Worm (Caenorhabditis elegans) whole organism, early embryonic: ENCODE measurements around the gene R04B5.11.

Experiments used
- B0310.2 ChIP-seq: sonication (generic microtip); optimal IDR thresholded peaks from 2 replicates; lab custom pipeline; 2016; ENCODE audit warnings: mild to moderate bottlenecking, missing genetic modification characterization, missing compliant biosample characterization
- F13C5.2 ChIP-seq: sonication (generic microtip); optimal IDR thresholded peaks from 2 replicates; lab custom pipeline; 2017; ENCODE audit warnings: mild to moderate bottlenecking, missing genetic modification characterization, inconsistent platforms, missing compliant biosample characterization
- aly-1 ChIP-seq: sonication (generic microtip); optimal IDR thresholded peaks from 2 replicates; lab custom pipeline; 2016; ENCODE audit warnings: missing genetic modification characterization, missing compliant biosample characterization
- ama-1 ChIP-seq: fragments of 150-350 bp; optimal IDR thresholded peaks from 2 replicates; lab custom pipeline; 2014
- ceh-13 ChIP-seq: fragments of 200-800 bp; sonication (Bioruptor generic); optimal IDR thresholded peaks from 2 replicates; lab custom pipeline; 2018; ENCODE audit warnings: mild to moderate bottlenecking, missing genetic modification characterization, missing compliant biosample characterization
- ceh-36 ChIP-seq: sonication (generic microtip); optimal IDR thresholded peaks from 2 replicates; lab custom pipeline; 2016; ENCODE audit warnings: missing genetic modification characterization, inconsistent platforms, missing compliant biosample characterization
- ets-7 ChIP-seq: sonication (generic microtip); optimal IDR thresholded peaks from 2 replicates; lab custom pipeline; 2016; ENCODE audit warnings: missing genotype, missing genetic modification characterization, missing compliant biosample characterization
- flt-1 ChIP-seq: fragments of 200-800 bp; sonication (Bioruptor generic); IDR thresholded peaks from 2 replicates; pipeline ENCODE4 v1.3.6; 2022; ENCODE audit warnings: missing genetic modification characterization, missing compliant biosample characterization
- hmbx-1 ChIP-seq: sonication (generic microtip); optimal IDR thresholded peaks from 2 replicates; lab custom pipeline; 2016; ENCODE audit warnings: mild to moderate bottlenecking, missing genetic modification characterization, missing compliant biosample characterization
- hmg-4 ChIP-seq: fragments of 200-800 bp; sonication (Bioruptor generic); optimal IDR thresholded peaks from 2 replicates; lab custom pipeline; 2018; ENCODE audit warnings: mild to moderate bottlenecking, missing genetic modification characterization, missing compliant biosample characterization
- hnd-1 ChIP-seq: sonication (generic microtip); optimal IDR thresholded peaks from 2 replicates; lab custom pipeline; 2016; ENCODE audit warnings: missing genetic modification characterization, missing compliant biosample characterization
- pes-1 ChIP-seq: fragments of 200-800 bp; sonication (Bioruptor generic); IDR thresholded peaks from 2 replicates; pipeline ENCODE4 v1.3.6; 2022; ENCODE audit warnings: missing genetic modification reagents, missing genetic modification characterization, missing compliant biosample characterization
- scrt-1 ChIP-seq: fragments of 200-800 bp; sonication (Bioruptor generic); IDR thresholded peaks from 2 replicates; pipeline ENCODE4 v1.3.6; 2022; ENCODE audit warnings: missing genetic modification characterization, missing compliant biosample characterization
- sea-1 ChIP-seq: fragments of 200-800 bp; sonication (Bioruptor generic); conservative IDR thresholded peaks from 2 replicates; pipeline ENCODE4 v1.3.6; 2022; ENCODE audit warnings: missing genetic modification characterization, missing compliant biosample characterization
- tbx-11 ChIP-seq: fragments of 200-800 bp; sonication (Bioruptor generic); IDR thresholded peaks from 2 replicates; pipeline ENCODE4 v1.3.6; 2022; ENCODE audit warnings: missing genetic modification characterization, missing compliant biosample characterization
- tbx-37 ChIP-seq: fragments of 200-800 bp; sonication (Bioruptor generic); conservative IDR thresholded peaks from 2 replicates; pipeline ENCODE4 v1.3.6; 2022; ENCODE audit warnings: missing genetic modification reagents, missing genetic modification characterization, missing compliant biosample characterization
- tra-4 ChIP-seq: sonication (generic microtip); optimal IDR thresholded peaks from 2 replicates; lab custom pipeline; 2017; ENCODE audit warnings: missing genetic modification characterization, missing compliant biosample characterization

Gene R04B5.11

DNA sequence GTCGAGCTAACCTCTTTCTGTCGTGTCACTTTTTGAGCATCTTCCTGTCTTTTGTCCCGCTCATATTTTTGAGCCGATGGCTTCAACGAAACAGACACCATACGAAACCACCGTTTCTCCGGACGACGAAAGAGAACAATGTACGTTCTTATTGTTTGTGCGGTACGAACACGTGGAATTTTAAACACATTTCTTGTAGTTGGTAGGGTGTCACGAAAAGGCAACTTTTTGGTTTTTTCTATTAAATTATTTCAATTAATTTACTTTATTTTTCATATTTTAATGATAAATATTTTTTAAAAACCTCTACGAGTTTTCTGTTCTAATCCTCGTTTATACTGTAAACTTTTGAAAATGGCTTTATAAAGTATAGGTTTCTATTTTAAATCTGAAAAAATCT is at the start of gene R04B5.11:
R04B5.11 (minus strand) TSS at position 101 of the 400 bp plus-strand sequence.
- TF ChIP-seq flt-1 (GFP tag; lab: Robert Waterston, UW): no peak
- TF ChIP-seq tbx-11: no peak
- no peak for TF ChIP-seq ceh-13 (GFP tag; lab: Kevin White, UChicago)
- no peak for TF ChIP-seq ceh-36
- TF ChIP-seq aly-1 (tag; lab: Kevin White, UChicago): no peak
- no peak for TF ChIP-seq scrt-1

DNA sequence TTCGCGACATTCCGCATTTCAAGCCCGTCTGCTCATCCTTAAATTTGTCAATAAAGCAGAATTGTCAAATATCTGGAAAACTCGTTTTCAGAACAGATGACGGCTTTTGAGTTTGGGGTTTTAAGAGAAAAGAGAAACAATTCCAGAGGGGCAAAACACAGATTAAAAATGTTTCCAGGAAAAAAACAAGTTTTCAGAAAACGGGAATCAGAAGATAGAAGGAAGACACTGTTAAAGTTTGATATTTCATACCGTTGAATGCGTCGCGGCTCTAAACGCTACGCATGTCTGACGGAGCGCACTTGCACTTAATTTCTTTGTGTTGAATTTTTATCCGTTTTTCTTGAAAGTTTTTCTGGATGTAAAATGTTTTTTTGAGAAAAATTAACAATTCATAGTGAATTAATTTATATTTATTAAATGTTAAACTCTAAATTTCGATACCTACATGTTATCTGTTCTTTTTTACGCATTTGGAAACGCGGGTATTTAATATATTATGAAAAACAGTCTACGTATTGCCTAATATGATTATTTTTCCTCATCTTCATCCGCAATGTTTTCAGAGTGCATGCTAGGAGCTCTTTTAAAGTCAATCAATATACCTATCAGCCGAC is 43.1 kb upstream of the R04B5.11 start, which contains the start of the genes C08B6.18, wdr-20 and C08B6.8:
C08B6.18 (minus strand) TSS at position 51 of the 617 bp plus-strand sequence.
wdr-20 (minus strand) TSS at position 82 of the 617 bp plus-strand sequence.
C08B6.8 (plus strand) TSS at position 567 of the 617 bp plus-strand sequence.
- TF ChIP-seq ceh-13 (GFP tag; lab: Kevin White, UChicago) (no peak), ceh-36 (no peak), hmg-4 (GFP tag; lab: Kevin White, UChicago) (no peak), F13C5.2 (tag; lab: Kevin White, UChicago) (no peak), ets-7 (tag; lab: Kevin White, UChicago) (no peak), aly-1 (tag; lab: Kevin White, UChicago) (no peak), tra-4 (tag; lab: Kevin White, UChicago) (no peak), flt-1 (GFP tag; lab: Robert Waterston, UW) (no peak), tbx-37 (GFP tag; lab: Robert Waterston, UW) (no peak), hmbx-1 (no peak), B0310.2 (tag; lab: Kevin White, UChicago) (no peak), ama-1 (lab: Kevin White, UChicago) (no peak), scrt-1 (no peak), hnd-1 (tag; lab: Kevin White, UChicago) (no peak), pes-1 (GFP tag; lab: Robert Waterston, UW) (no peak), sea-1 (no peak), tbx-11 (no peak)

DNA sequence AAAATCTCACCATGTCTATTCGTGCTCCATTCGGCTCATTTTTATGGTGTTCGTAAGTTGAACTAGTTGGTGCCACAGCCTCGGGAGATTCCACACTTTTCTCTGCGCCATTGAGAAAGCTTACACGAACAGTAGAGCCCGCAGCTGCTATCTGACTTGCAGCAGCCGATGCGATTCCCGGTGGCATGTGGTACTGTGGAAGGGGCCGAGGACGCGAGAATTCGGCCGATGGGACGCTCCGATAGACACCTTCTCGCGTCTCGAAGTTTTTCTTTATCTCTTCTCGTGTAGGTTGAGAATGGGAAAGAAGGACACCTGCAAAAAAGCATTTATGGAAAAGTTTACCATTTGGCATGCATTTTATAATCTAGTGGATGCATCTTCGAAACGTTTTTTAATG is 42.2 kb upstream of the R04B5.11 start:
- TF ChIP-seq aly-1 (tag; lab: Kevin White, UChicago) (no peak), B0310.2 (tag; lab: Kevin White, UChicago) (no peak), ceh-36 (no peak), tra-4 (tag; lab: Kevin White, UChicago) (no peak), F13C5.2 (tag; lab: Kevin White, UChicago) (no peak), ets-7 (tag; lab: Kevin White, UChicago) (no peak), pes-1 (GFP tag; lab: Robert Waterston, UW) (no peak), hnd-1 (tag; lab: Kevin White, UChicago) (no peak), sea-1 (no peak), flt-1 (GFP tag; lab: Robert Waterston, UW) (no peak), hmg-4 (GFP tag; lab: Kevin White, UChicago) (no peak)

DNA sequence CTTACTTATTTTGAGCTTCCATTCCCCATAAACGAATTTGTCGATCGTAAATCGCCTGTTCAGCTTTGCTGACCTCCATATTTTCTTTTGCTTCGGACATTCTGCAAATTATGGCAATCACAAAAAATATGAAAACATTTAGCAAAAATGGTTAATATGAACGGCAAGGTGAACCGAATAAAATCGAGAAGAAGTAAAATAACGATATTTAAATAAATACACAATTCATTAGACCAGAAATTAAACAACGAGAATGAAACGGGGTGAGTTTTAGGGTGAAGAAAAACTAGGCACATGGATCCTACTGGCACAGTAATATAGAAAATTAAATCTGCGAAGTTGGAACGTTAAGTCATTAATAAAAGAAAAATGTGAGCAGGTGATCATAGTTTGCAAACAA is 39.1 kb upstream of the R04B5.11 start, which contains the start of gene aos-1:
aos-1 (minus strand) TSS at position 101 of the 400 bp plus-strand sequence.
- TF ChIP-seq tra-4 (tag; lab: Kevin White, UChicago) (no peak), pes-1 (GFP tag; lab: Robert Waterston, UW) (no peak), hmbx-1 (no peak), ama-1 (lab: Kevin White, UChicago) (no peak), hmg-4 (GFP tag; lab: Kevin White, UChicago) (no peak), flt-1 (GFP tag; lab: Robert Waterston, UW) (no peak), aly-1 (tag; lab: Kevin White, UChicago) (no peak), ets-7 (tag; lab: Kevin White, UChicago) (no peak), sea-1 (no peak)

DNA sequence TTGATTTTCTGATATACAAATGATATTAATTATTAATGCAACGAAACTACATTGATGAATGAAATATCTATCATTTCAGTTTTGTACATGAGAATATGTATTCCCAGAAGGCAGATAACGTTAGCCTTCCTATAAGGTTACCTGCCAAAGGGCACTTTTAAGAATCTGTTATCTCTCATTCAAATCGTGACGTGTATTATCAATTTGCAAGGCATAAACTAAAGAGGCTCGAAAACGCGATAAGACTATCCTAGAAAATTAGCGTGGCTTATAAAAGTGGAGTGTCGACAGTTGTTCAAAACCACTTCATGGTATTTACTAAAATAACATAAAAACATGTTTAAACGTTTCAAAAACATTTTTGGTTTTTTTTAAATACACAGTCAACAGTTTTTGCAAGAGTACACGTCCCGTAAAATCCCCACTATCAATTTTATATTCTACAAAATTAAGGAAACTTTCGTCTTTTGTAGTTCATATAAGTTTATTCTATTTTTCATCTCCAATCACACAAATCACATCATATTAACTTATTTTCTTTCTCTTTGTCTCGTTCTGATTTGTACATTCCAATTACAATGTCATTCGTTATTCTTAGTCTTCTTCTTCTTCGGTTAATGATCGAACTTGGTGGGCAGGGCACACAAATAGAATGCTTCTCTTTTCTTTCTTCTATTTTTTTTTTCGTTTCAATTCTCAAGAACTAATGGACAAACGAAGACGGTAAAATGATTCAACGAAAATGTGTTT is 33.9 kb upstream of the R04B5.11 start, which contains the start of gene C08B6.10:
C08B6.10 (plus strand) TSS at position 700 of the 750 bp plus-strand sequence.
- TF ChIP-seq ets-7 (tag; lab: Kevin White, UChicago) (no peak), flt-1 (GFP tag; lab: Robert Waterston, UW) (no peak), tra-4 (tag; lab: Kevin White, UChicago) (no peak), hmg-4 (GFP tag; lab: Kevin White, UChicago) (no peak), B0310.2 (tag; lab: Kevin White, UChicago) (no peak), aly-1 (tag; lab: Kevin White, UChicago) (no peak), ceh-36 (no peak), ceh-13 (GFP tag; lab: Kevin White, UChicago) (no peak), tbx-37 (GFP tag; lab: Robert Waterston, UW) (no peak), scrt-1 (no peak), F13C5.2 (tag; lab: Kevin White, UChicago) (no peak)

DNA sequence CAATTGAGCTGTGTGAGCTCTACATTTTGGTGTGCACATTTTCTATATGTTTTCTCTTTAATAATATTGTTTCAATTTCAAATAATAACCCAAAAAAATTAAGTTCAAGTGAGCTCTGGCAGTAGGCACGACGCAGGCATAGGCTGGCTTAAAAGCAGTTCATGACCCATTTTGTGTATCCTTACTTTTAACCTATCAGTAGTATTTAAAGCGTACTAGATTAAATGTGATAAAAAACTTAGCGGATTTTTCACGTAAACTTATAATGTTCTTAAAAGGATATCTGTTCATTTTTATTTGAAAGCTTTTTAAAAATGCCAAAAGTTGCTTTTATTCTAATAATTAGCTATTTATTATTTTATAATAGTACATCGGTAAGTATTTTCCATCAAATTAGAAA is 32.3 kb upstream of the R04B5.11 start, which contains the start of gene C08B6.6:
C08B6.6 (plus strand) TSS at position 301 of the 400 bp plus-strand sequence.
- TF ChIP-seq hnd-1 (tag; lab: Kevin White, UChicago) (no peak), scrt-1 (no peak), ama-1 (lab: Kevin White, UChicago) (no peak)

DNA sequence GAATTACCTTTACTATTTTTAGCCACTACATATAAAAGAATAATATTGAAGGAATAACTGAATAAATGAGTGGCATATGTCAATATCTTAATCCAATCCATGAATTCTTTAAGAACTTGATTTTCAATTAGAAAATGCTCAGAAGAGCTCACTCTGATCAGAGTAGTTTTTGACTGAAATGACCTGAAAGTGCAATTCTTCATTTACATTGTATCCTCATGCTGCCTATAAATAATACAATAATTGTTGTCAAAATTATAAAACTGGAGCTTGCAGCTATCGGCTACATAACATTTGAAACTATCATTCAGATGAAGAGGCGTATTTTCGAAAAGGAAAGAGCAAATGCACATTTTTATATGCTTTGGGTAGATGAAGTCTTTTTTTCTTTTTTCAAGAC is 31.6 kb upstream of the R04B5.11 start, which contains the start of gene srxa-19:
srxa-19 (minus strand) TSS at position 101 of the 400 bp plus-strand sequence.
- TF ChIP-seq pes-1 (GFP tag; lab: Robert Waterston, UW): no peak
- TF ChIP-seq tra-4 (tag; lab: Kevin White, UChicago): no peak
- TF ChIP-seq ama-1 (lab: Kevin White, UChicago): no peak
